Fruit fly (Drosophila melanogaster): ENCODE data around the gene Apoltp.

Apoltp gene

dm6 chr2L:9704343-9704742, 70.4 kb downstream of the Apoltp start:
- no peak for TF ChIP-seq EcR (GFP tag; optimal IDR thresholded peaks at IDR 0.05)
- no peak for TF ChIP-seq CG8478 (optimal IDR thresholded peaks at IDR 0.05)
- no peak for TF ChIP-seq pan (optimal IDR thresholded peaks at IDR 0.05)
- no peak for TF ChIP-seq usp (GFP tag; optimal IDR thresholded peaks at IDR 0.05)
- no peak for TF ChIP-seq Dll (optimal IDR thresholded peaks at IDR 0.05)
- no peak for TF ChIP-seq psq (optimal IDR thresholded peaks at IDR 0.05)

- no peak for TF ChIP-seq psq (optimal IDR thresholded peaks at IDR 0.05)
- TF ChIP-seq Dll (optimal IDR thresholded peaks at IDR 0.05), result no peak
- TF ChIP-seq CG8478 (optimal IDR thresholded peaks at IDR 0.05), result no peak
- TF ChIP-seq usp (GFP tag; optimal IDR thresholded peaks at IDR 0.05), result no peak
- TF ChIP-seq EcR (GFP tag; optimal IDR thresholded peaks at IDR 0.05), result no peak
Observed at dm6 chr2L:9705291-9705690, 71.3 kb downstream of the Apoltp start.
